Worm (Caenorhabditis elegans): ENCODE measurements around the gene T09A5.4.

The T09A5.4 gene

ce11 chrII:7838661-7839060, 7.3 kb upstream of the T09A5.4 start:
- no peak for TF ChIP-seq snpc-1.2 (GFP tag; IDR thresholded peaks at IDR 0.05)
- TF ChIP-seq hlh-11 (tag; optimal IDR thresholded peaks at IDR 0.05), result no peak
- TF ChIP-seq daf-16 (GFP tag; optimal IDR thresholded peaks at IDR 0.05), result peak in 1 of 2 experiments; percentile 56
- TF ChIP-seq daf-16 (tag; optimal IDR thresholded peaks at IDR 0.05), result no peak
- TF ChIP-seq F26F4.8 (GFP tag; conservative IDR thresholded peaks at IDR 0.05), result no peak
- no peak for TF ChIP-seq set-16 (GFP tag; IDR thresholded peaks at IDR 0.05)
- peak; percentile 10 for TF ChIP-seq mep-1 (tag; optimal IDR thresholded peaks at IDR 0.05)
- TF ChIP-seq dve-1 (tag; optimal IDR thresholded peaks at IDR 0.05; ENCODE audit: insufficient read depth), result no peak
- TF ChIP-seq lsy-2 (tag; optimal IDR thresholded peaks at IDR 0.05), result peak in 1 of 2 experiments; percentile 45
- TF ChIP-seq zag-1 (tag; optimal IDR thresholded peaks at IDR 0.05), result no peak
- no peak for TF ChIP-seq zip-11 (GFP tag; IDR thresholded peaks at IDR 0.05)
- peak in 1 of 2 experiments; percentile 28 for TF ChIP-seq mdl-1 (tag; optimal IDR thresholded peaks at IDR 0.05)
- peak; percentile 79 for TF ChIP-seq hmg-1.1 (GFP tag; IDR thresholded peaks at IDR 0.05)
- TF ChIP-seq mes-2 (tag; optimal IDR thresholded peaks at IDR 0.05; ENCODE audit: poor library complexity, severe bottlenecking), result no peak
- no peak for TF ChIP-seq ama-1 (optimal IDR thresholded peaks at IDR 0.05)
- no peak for TF ChIP-seq dmd-8 (GFP tag; IDR thresholded peaks at IDR 0.05)
- TF ChIP-seq skn-1 (tag; optimal IDR thresholded peaks at IDR 0.05), result no peak
- TF ChIP-seq T20F7.1 (GFP tag; optimal IDR thresholded peaks at IDR 0.05), result no peak
- TF ChIP-seq ceh-20 (GFP tag; IDR thresholded peaks at IDR 0.05), result peak; percentile 55; the same call in 1 of the 2 replicates
- no peak for TF ChIP-seq fkh-10 (GFP tag; optimal IDR thresholded peaks at IDR 0.05)
- TF ChIP-seq mdt-29 (GFP tag; IDR thresholded peaks at IDR 0.05), result no peak
- TF ChIP-seq F49E8.2 (tag; optimal IDR thresholded peaks at IDR 0.05; ENCODE audit: borderline replicate concordance), result no peak
- TF ChIP-seq arid-1 (GFP tag; conservative IDR thresholded peaks at IDR 0.05), result no peak
- TF ChIP-seq daf-12 (tag; optimal IDR thresholded peaks at IDR 0.05), result no peak
- no peak for TF ChIP-seq tra-1 (GFP tag; IDR thresholded peaks at IDR 0.05)
- no peak for TF ChIP-seq ceh-28 (tag; optimal IDR thresholded peaks at IDR 0.05)
- no peak for TF ChIP-seq ztf-11 (tag; optimal IDR thresholded peaks at IDR 0.05)
- TF ChIP-seq nhr-25 (tag; optimal IDR thresholded peaks at IDR 0.05; ENCODE audit: borderline replicate concordance, insufficient read depth), result no peak
- no peak for TF ChIP-seq mxl-2 (GFP tag; conservative IDR thresholded peaks at IDR 0.05)
- TF ChIP-seq rbr-2 (tag; optimal IDR thresholded peaks at IDR 0.05), result peak; percentile 32
- no peak for TF ChIP-seq dmd-9 (GFP tag; IDR thresholded peaks at IDR 0.05)
- TF ChIP-seq egl-43 (GFP tag; IDR thresholded peaks at IDR 0.05), result no peak
- TF ChIP-seq Y105C5A.15 (GFP tag; IDR thresholded peaks at IDR 0.05), result no peak
- no peak for TF ChIP-seq F44E2.7 (GFP tag; IDR thresholded peaks at IDR 0.05)

ce11 chrII:7839703-7840102, 6.3 kb upstream of the T09A5.4 start:
- no peak for TF ChIP-seq T20F7.1 (GFP tag; optimal IDR thresholded peaks at IDR 0.05)
- no peak for TF ChIP-seq F49E8.2 (tag; optimal IDR thresholded peaks at IDR 0.05; ENCODE audit: borderline replicate concordance)
- TF ChIP-seq spr-3 (GFP tag; optimal IDR thresholded peaks at IDR 0.05), result no peak

DNA sequence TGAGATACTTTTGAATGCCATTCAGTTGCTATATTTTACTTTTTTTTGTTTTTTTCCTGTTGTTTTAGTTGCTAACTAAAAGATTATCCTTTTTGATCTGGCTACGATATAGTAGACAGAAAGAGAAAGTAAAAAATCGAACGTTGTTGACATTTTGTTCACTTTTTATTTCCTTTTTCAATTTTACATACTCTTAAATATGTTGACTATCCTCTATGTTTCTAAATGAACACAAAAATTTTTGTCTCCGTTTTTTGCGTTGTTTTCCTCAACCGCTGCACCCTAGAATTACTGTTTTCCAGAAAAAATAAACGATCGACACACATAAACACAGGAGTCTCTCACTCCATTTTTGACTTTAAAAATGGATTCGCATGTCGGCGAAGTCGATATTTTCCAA, 3.9 kb upstream of the T09A5.4 start, which contains the start of gene klp-3:
Gene klp-3 (plus strand): TSS at position 301 of the 400 bp plus-strand sequence.
- TF ChIP-seq pqm-1 (tag; optimal IDR thresholded peaks at IDR 0.05) (no peak), php-3 (GFP tag; IDR thresholded peaks at IDR 0.05) (no peak), ceh-32 (tag; optimal IDR thresholded peaks at IDR 0.05; ENCODE audit: poor library complexity) (no peak), daf-12 (tag; optimal IDR thresholded peaks at IDR 0.05) (no peak), skn-1 (tag; optimal IDR thresholded peaks at IDR 0.05) (no peak), unc-39 (tag; optimal IDR thresholded peaks at IDR 0.05) (no peak), dmd-6 (GFP tag; IDR thresholded peaks at IDR 0.05) (no peak), Y75B8A.6 (GFP tag; IDR thresholded peaks at IDR 0.05) (no peak)
